Worm (Caenorhabditis elegans): Measurements from ENCODE around the gene K01D12.15.
A peak's percentile ranks its signal among the peaks of the same experiment; 100 is the strongest.

The K01D12.15 gene

ce11 chrV:12344845-12345244 lies 41.4 kb upstream of the K01D12.15 start, which contains the start of gene F23H12.3:
Gene F23H12.3 (plus strand): TSS chrV:12345145.
- TF ChIP-seq blmp-1 (tag; optimal IDR thresholded peaks at IDR 0.05; ENCODE audit: insufficient read depth) = no peak
- TF ChIP-seq nhr-25 (tag; optimal IDR thresholded peaks at IDR 0.05) = no peak
- TF ChIP-seq egl-27 (tag; optimal IDR thresholded peaks at IDR 0.05) = no peak
- TF ChIP-seq elt-3 (tag; optimal IDR thresholded peaks at IDR 0.05) = no peak
- no peak for TF ChIP-seq ZK546.5 (tag; optimal IDR thresholded peaks at IDR 0.05)
- no peak for TF ChIP-seq ztf-11 (tag; optimal IDR thresholded peaks at IDR 0.05)
- TF ChIP-seq mab-5 (tag; optimal IDR thresholded peaks at IDR 0.05) = no peak
- TF ChIP-seq zag-1 (tag; optimal IDR thresholded peaks at IDR 0.05) = no peak

ce11 chrV:12345808-12346207 lies 40.4 kb upstream of the K01D12.15 start, which contains the start of gene snb-2:
Gene snb-2 (minus strand): TSS chrV:12345908.
- TF ChIP-seq lsy-2 (tag; optimal IDR thresholded peaks at IDR 0.05) = no peak
- no peak for TF ChIP-seq ztf-1 (GFP tag; conservative IDR thresholded peaks at IDR 0.05)
- TF ChIP-seq ceh-82 (tag; optimal IDR thresholded peaks at IDR 0.05) = no peak
- no peak for TF ChIP-seq F13H6.1 (tag; optimal IDR thresholded peaks at IDR 0.05)
- no peak for TF ChIP-seq fos-1 (tag; optimal IDR thresholded peaks at IDR 0.05)
- TF ChIP-seq nhr-129 (tag; optimal IDR thresholded peaks at IDR 0.05) = no peak
- no peak for TF ChIP-seq mab-5 (tag; optimal IDR thresholded peaks at IDR 0.05)
- no peak for TF ChIP-seq dmd-4 (tag; optimal IDR thresholded peaks at IDR 0.05)
- TF ChIP-seq sma-3 (GFP tag; optimal IDR thresholded peaks at IDR 0.05) = no peak
- no peak for TF ChIP-seq alr-1 (tag; optimal IDR thresholded peaks at IDR 0.05)
- no peak for TF ChIP-seq nhr-11 (tag; optimal IDR thresholded peaks at IDR 0.05)
- no peak for TF ChIP-seq unc-55 (GFP tag; optimal IDR thresholded peaks at IDR 0.05)
- no peak for TF ChIP-seq ztf-11 (tag; optimal IDR thresholded peaks at IDR 0.05)
- TF ChIP-seq blmp-1 (tag; optimal IDR thresholded peaks at IDR 0.05; ENCODE audit: insufficient read depth) = no peak
- TF ChIP-seq sma-9 (GFP tag; optimal IDR thresholded peaks at IDR 0.05) = no peak
- no peak for TF ChIP-seq sma-9 (tag; optimal IDR thresholded peaks at IDR 0.05)
- TF ChIP-seq unc-39 (tag; optimal IDR thresholded peaks at IDR 0.05) = no peak
- TF ChIP-seq skn-1 (tag; optimal IDR thresholded peaks at IDR 0.05) = no peak
- TF ChIP-seq sem-4 (tag; optimal IDR thresholded peaks at IDR 0.05) = no peak

DNA sequence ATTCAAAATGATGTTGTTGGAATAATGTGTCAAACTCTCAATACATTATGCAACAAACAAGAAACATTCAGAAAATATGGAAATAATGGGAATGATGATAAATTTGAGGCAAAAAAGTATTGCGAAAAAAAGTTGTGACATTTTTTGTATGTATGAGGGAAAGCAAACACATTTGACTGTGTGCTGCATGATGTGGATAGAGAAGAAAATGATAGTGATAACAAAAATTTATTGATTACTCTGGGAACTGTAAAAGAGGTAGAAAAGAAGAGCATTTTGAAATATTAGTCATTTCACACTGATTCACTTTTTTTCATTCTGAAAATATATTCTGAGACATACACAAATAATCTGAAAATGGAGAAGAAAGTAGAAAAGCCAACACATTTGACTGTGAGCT lies 38.4 kb upstream of the K01D12.15 start:
- TF ChIP-seq fos-1 (tag; optimal IDR thresholded peaks at IDR 0.05) (peak; percentile 60), mbf-1 (tag; optimal IDR thresholded peaks at IDR 0.05) (no peak)

DNA sequence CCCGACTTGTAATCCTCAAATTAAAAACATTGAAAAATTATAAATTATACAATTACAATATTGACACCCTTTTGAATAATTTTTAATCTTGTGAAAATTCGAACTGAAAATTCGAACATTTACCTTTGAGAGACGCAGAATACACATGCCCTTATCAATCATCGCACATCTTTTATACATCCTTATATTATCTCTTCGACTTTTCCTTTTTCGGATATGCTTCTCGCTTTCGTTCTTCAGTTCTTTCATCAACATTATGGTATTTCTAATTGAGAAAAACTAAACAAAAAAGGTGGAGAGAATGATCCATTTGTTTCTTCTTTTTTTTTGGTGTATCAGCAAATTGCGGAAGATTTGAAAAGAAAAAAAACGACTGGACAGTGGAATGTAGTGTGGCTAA lies 36.9 kb upstream of the K01D12.15 start:
- TF ChIP-seq nhr-21 (tag; optimal IDR thresholded peaks at IDR 0.05) (no peak), gmeb-1 (tag; optimal IDR thresholded peaks at IDR 0.05) (no peak), ztf-1 (GFP tag; conservative IDR thresholded peaks at IDR 0.05) (no peak), sma-9 (GFP tag; optimal IDR thresholded peaks at IDR 0.05) (no peak), sma-9 (tag; optimal IDR thresholded peaks at IDR 0.05) (no peak), aly-2 (tag; optimal IDR thresholded peaks at IDR 0.05) (no peak), crh-2 (tag; optimal IDR thresholded peaks at IDR 0.05) (no peak), nhr-25 (tag; optimal IDR thresholded peaks at IDR 0.05) (no peak), mdl-1 (tag; optimal IDR thresholded peaks at IDR 0.05) (no peak), skn-1 (tag; optimal IDR thresholded peaks at IDR 0.05) (no peak), mbf-1 (tag; optimal IDR thresholded peaks at IDR 0.05) (no peak), sem-4 (tag; optimal IDR thresholded peaks at IDR 0.05) (no peak), ztf-11 (tag; optimal IDR thresholded peaks at IDR 0.05) (no peak), C34F6.9 (tag; optimal IDR thresholded peaks at IDR 0.05) (no peak), lin-11 (tag; optimal IDR thresholded peaks at IDR 0.05) (no peak), nhr-11 (tag; optimal IDR thresholded peaks at IDR 0.05) (no peak), nhr-237 (tag; optimal IDR thresholded peaks at IDR 0.05) (no peak), lsy-2 (tag; optimal IDR thresholded peaks at IDR 0.05) (no peak), ama-1 (optimal IDR thresholded peaks at IDR 0.05) (no peak), sma-3 (GFP tag; optimal IDR thresholded peaks at IDR 0.05) (no peak), ceh-16 (tag; optimal IDR thresholded peaks at IDR 0.05) (no peak)

DNA sequence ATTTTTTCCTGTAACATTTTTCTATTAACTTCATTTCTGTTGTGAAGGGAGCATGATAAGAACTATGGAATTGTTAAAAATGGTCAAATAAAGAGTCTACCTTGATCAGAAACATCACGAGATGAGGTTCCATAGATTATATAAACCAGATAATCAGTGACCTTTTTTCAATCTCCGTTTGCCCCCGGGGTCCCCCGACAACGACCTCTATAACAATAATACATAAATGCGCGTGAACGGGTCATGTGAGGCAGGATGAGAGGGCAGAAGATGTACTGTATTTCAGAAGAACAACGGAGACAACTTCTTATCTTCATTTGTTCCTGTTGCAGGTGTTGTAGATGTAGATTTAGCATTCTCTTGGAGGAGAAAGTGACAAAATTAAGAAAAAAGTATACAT lies 34.4 kb upstream of the K01D12.15 start:
- TF ChIP-seq nhr-25 (tag; optimal IDR thresholded peaks at IDR 0.05) = peak; percentile 42
- TF ChIP-seq gmeb-1 (tag; optimal IDR thresholded peaks at IDR 0.05) = no peak
- no peak for TF ChIP-seq ceh-82 (tag; optimal IDR thresholded peaks at IDR 0.05)
- no peak for TF ChIP-seq R02D3.7 (tag; optimal IDR thresholded peaks at IDR 0.05)
- no peak for TF ChIP-seq F13H6.1 (tag; optimal IDR thresholded peaks at IDR 0.05)
- TF ChIP-seq blmp-1 (tag; optimal IDR thresholded peaks at IDR 0.05; ENCODE audit: insufficient read depth) = peak; percentile 41
- peak; percentile 36 for TF ChIP-seq sma-9 (GFP tag; optimal IDR thresholded peaks at IDR 0.05)
- TF ChIP-seq sma-9 (tag; optimal IDR thresholded peaks at IDR 0.05) = no peak
